Fruit fly (Drosophila melanogaster) whole organism, embryonic: ENCODE results near the gene IntS6.

Experiments used
- Atf6 ChIP-seq: fragments of 200-800 bp; sonication (Bioruptor generic); IDR thresholded peaks from 2 replicates; pipeline ENCODE4 v1.3.6; 2022; ENCODE audit warnings: missing biosample characterization, missing genetic modification characterization
- CG10959 ChIP-seq: fragments of 200-800 bp; sonication (Bioruptor generic); IDR thresholded peaks from 2 replicates; pipeline ENCODE4 v1.3.6; 2022; ENCODE audit warnings: missing biosample characterization, missing genetic modification characterization
- CG11723 ChIP-seq: fragments of 200-800 bp; sonication (Bioruptor generic); optimal IDR thresholded peaks from 2 replicates; lab custom pipeline; 2017; ENCODE audit warnings: missing biosample characterization, mild to moderate bottlenecking, missing genetic modification characterization
- CG12155 ChIP-seq: fragments of 200-800 bp; sonication (Bioruptor generic); optimal IDR thresholded peaks from 3 replicates; lab custom pipeline; 2016; ENCODE audit warnings: missing biosample characterization, missing genetic modification characterization
- CG1233 ChIP-seq: fragments of 200-800 bp; sonication (Bioruptor generic); optimal IDR thresholded peaks from 4 replicates; lab custom pipeline; 2018; ENCODE audit warnings: missing biosample characterization, mild to moderate bottlenecking, missing genetic modification characterization
- CG12391 ChIP-seq: fragments of 200-800 bp; sonication (Bioruptor generic); optimal IDR thresholded peaks from 3 replicates; lab custom pipeline; 2018; ENCODE audit warnings: missing biosample characterization, mild to moderate bottlenecking, missing genetic modification characterization, moderate library complexity
- CG14860 ChIP-seq: fragments of 200-800 bp; sonication (Bioruptor generic); IDR thresholded peaks from 3 replicates; pipeline ENCODE4 v1.3.6; 2022; ENCODE audit warnings: missing biosample characterization, missing genetic modification characterization; ENCODE audit not compliant: partially characterized antibody
- CG16779 ChIP-seq: fragments of 200-800 bp; sonication (Bioruptor generic); IDR thresholded peaks from 2 replicates; pipeline ENCODE4 v1.3.6; 2022; ENCODE audit warnings: missing biosample characterization, missing genetic modification characterization
- CG16815 ChIP-seq: fragments of 200-800 bp; sonication (Bioruptor generic); optimal IDR thresholded peaks from 3 replicates; lab custom pipeline; 2017; ENCODE audit warnings: missing biosample characterization, mild to moderate bottlenecking, missing genetic modification characterization
- CG17328 ChIP-seq: fragments of 200-800 bp; sonication (Bioruptor generic); IDR thresholded peaks from 2 replicates; pipeline ENCODE4 v1.3.6; 2022; ENCODE audit warnings: missing biosample characterization, missing genetic modification characterization
- CG18599 ChIP-seq: fragments of 200-800 bp; sonication (Bioruptor generic); optimal IDR thresholded peaks from 3 replicates; lab custom pipeline; 2017; ENCODE audit warnings: missing biosample characterization, missing genetic modification characterization, mild to moderate bottlenecking, moderate library complexity, missing genetic modification reagents
- CG2116 ChIP-seq: fragments of 200-800 bp; sonication (Bioruptor generic); optimal IDR thresholded peaks from 3 replicates; lab custom pipeline; 2018; ENCODE audit warnings: missing biosample characterization, mild to moderate bottlenecking, missing genetic modification characterization
- CG2875 ChIP-seq: fragments of 200-800 bp; sonication (Bioruptor generic); optimal IDR thresholded peaks from 2 replicates; lab custom pipeline; 2017; ENCODE audit warnings: missing biosample characterization, mild to moderate bottlenecking, missing genetic modification characterization, missing genetic modification reagents
- CG30020 ChIP-seq: fragments of 200-800 bp; optimal IDR thresholded peaks from 2 replicates; lab custom pipeline; 2019; ENCODE audit warnings: missing biosample characterization, mild to moderate bottlenecking, missing genetic modification characterization, moderate library complexity
- CG31388 ChIP-seq: fragments of 200-800 bp; sonication (Bioruptor generic); optimal IDR thresholded peaks from 2 replicates; lab custom pipeline; 2016; ENCODE audit warnings: missing biosample characterization, missing genetic modification characterization
- CG32532 ChIP-seq: fragments of 200-800 bp; sonication (Bioruptor generic); IDR thresholded peaks from 2 replicates; pipeline ENCODE4 v1.3.6; 2022; ENCODE audit warnings: missing biosample characterization, missing genetic modification characterization
- CG33213 ChIP-seq: fragments of 200-800 bp; sonication (Bioruptor generic); optimal IDR thresholded peaks from 3 replicates; lab custom pipeline; 2016; ENCODE audit warnings: missing biosample characterization, missing genetic modification characterization
- CG34376 ChIP-seq: fragments of 200-800 bp; sonication (Bioruptor generic); optimal IDR thresholded peaks from 2 replicates; lab custom pipeline; 2018; ENCODE audit warnings: missing biosample characterization, mild to moderate bottlenecking, missing genetic modification characterization
- CG34422 ChIP-seq: fragments of 200-800 bp; sonication (Bioruptor generic); IDR thresholded peaks from 3 replicates; pipeline ENCODE4 v1.3.6; 2022; ENCODE audit warnings: missing biosample characterization, missing genetic modification characterization
- CG4404 ChIP-seq: fragments of 200-800 bp; sonication (Bioruptor generic); IDR thresholded peaks from 2 replicates; pipeline ENCODE4 v1.3.6; 2022; ENCODE audit warnings: missing biosample characterization, missing genetic modification characterization
- CG8359 ChIP-seq: fragments of 200-800 bp; sonication (Bioruptor generic); optimal IDR thresholded peaks from 2 replicates; lab custom pipeline; 2017; ENCODE audit warnings: missing biosample characterization, mild to moderate bottlenecking, missing genetic modification characterization, borderline replicate concordance
- CG8944 ChIP-seq: fragments of 200-800 bp; sonication (Bioruptor generic); optimal IDR thresholded peaks from 3 replicates; lab custom pipeline; 2016; ENCODE audit warnings: missing biosample characterization, missing genetic modification characterization
- CG9437 ChIP-seq: fragments of 200-800 bp; sonication (Bioruptor generic); optimal IDR thresholded peaks from 2 replicates; lab custom pipeline; 2018; ENCODE audit warnings: missing biosample characterization, mild to moderate bottlenecking, missing genetic modification characterization
- CG9727 ChIP-seq: fragments of 200-800 bp; sonication (Bioruptor generic); optimal IDR thresholded peaks from 3 replicates; lab custom pipeline; 2017; ENCODE audit warnings: missing biosample characterization, mild to moderate bottlenecking, missing genetic modification characterization
- Dip3 ChIP-seq: fragments of 200-800 bp; sonication (Bioruptor generic); optimal IDR thresholded peaks from 3 replicates; lab custom pipeline; 2016; ENCODE audit warnings: missing biosample characterization, missing genetic modification characterization
- Drgx ChIP-seq: fragments of 200-800 bp; sonication (Bioruptor generic); IDR thresholded peaks from 2 replicates; pipeline ENCODE4 v1.3.6; 2022; ENCODE audit warnings: missing biosample characterization, missing genetic modification characterization
- Elba2 ChIP-seq: fragments of 200-800 bp; sonication (Bioruptor generic); optimal IDR thresholded peaks from 3 replicates; lab custom pipeline; 2016; ENCODE audit warnings: missing biosample characterization, missing genetic modification characterization
- Fer1 ChIP-seq: fragments of 200-800 bp; sonication (Bioruptor generic); optimal IDR thresholded peaks from 2 replicates; lab custom pipeline; 2017; ENCODE audit warnings: missing biosample characterization, mild to moderate bottlenecking, missing genetic modification characterization
- HLHmδ ChIP-seq: fragments of 200-800 bp; sonication (Bioruptor generic); optimal IDR thresholded peaks from 2 replicates; lab custom pipeline; 2018; ENCODE audit warnings: missing biosample characterization, mild to moderate bottlenecking, missing genetic modification characterization, moderate library complexity
- Hmr ChIP-seq: fragments of 200-800 bp; sonication (Bioruptor generic); optimal IDR thresholded peaks from 3 replicates; lab custom pipeline; 2017; ENCODE audit warnings: mild to moderate bottlenecking, missing biosample characterization, missing genetic modification reagents, missing genetic modification characterization
- Opbp ChIP-seq: fragments of 200-800 bp; sonication (Bioruptor generic); IDR thresholded peaks from 3 replicates; pipeline ENCODE4 v1.3.6; 2022; ENCODE audit warnings: missing biosample characterization, missing genetic modification characterization; ENCODE audit not compliant: partially characterized antibody
- Scr ChIP-seq: fragments of 200-800 bp; sonication (Bioruptor generic); IDR thresholded peaks from 2 replicates; pipeline ENCODE4 v1.3.6; 2022; ENCODE audit warnings: missing biosample characterization, missing genetic modification characterization; ENCODE audit not compliant: partially characterized antibody
- YL-1 ChIP-seq: fragments of 200-800 bp; sonication (Bioruptor generic); optimal IDR thresholded peaks from 3 replicates; lab custom pipeline; 2017; ENCODE audit warnings: missing biosample characterization, mild to moderate bottlenecking, missing genetic modification characterization
- ac ChIP-seq: fragments of 200-800 bp; sonication (Bioruptor generic); optimal IDR thresholded peaks from 3 replicates; lab custom pipeline; 2017; ENCODE audit warnings: missing biosample characterization, mild to moderate bottlenecking, missing genetic modification characterization
- ara ChIP-seq: fragments of 200-800 bp; sonication (Bioruptor generic); IDR thresholded peaks from 2 replicates; pipeline ENCODE4 v1.3.6; 2022; ENCODE audit warnings: missing biosample characterization, missing genetic modification characterization
- cas ChIP-seq: fragments of 200-800 bp; sonication (Bioruptor generic); IDR thresholded peaks from 2 replicates; pipeline ENCODE4 v1.3.6; 2022; ENCODE audit warnings: missing biosample characterization, missing genetic modification characterization
- dan ChIP-seq: fragments of 200-800 bp; sonication (Bioruptor generic); IDR thresholded peaks from 2 replicates; pipeline ENCODE4 v1.3.6; 2022; ENCODE audit warnings: missing biosample characterization, missing genetic modification characterization
- dimm ChIP-seq: fragments of 200-800 bp; sonication (Bioruptor generic); IDR thresholded peaks from 2 replicates; pipeline ENCODE4 v1.3.6; 2022; ENCODE audit warnings: missing biosample characterization, missing genetic modification characterization
- eyg ChIP-seq: fragments of 200-800 bp; sonication (Bioruptor generic); optimal IDR thresholded peaks from 3 replicates; lab custom pipeline; 2016; ENCODE audit warnings: missing biosample characterization, missing genetic modification characterization
- grau ChIP-seq: fragments of 200-800 bp; optimal IDR thresholded peaks from 3 replicates; lab custom pipeline; 2019; ENCODE audit warnings: missing biosample characterization, mild to moderate bottlenecking, missing genetic modification characterization, moderate library complexity
- inv ChIP-seq: fragments of 200-800 bp; sonication (Bioruptor generic); IDR thresholded peaks from 2 replicates; pipeline ENCODE4 v1.3.6; 2022; ENCODE audit warnings: missing biosample characterization, missing genetic modification characterization; ENCODE audit not compliant: partially characterized antibody
- mirr ChIP-seq: fragments of 200-800 bp; sonication (Bioruptor generic); optimal IDR thresholded peaks from 3 replicates; lab custom pipeline; 2018; ENCODE audit warnings: missing biosample characterization, mild to moderate bottlenecking, missing genetic modification characterization
- pb ChIP-seq: fragments of 200-800 bp; sonication (Bioruptor generic); optimal IDR thresholded peaks from 3 replicates; lab custom pipeline; 2016; ENCODE audit warnings: missing biosample characterization, missing genetic modification characterization
- pfk ChIP-seq: fragments of 200-800 bp; sonication (Bioruptor generic); optimal IDR thresholded peaks from 2 replicates; lab custom pipeline; 2018; ENCODE audit warnings: missing biosample characterization, mild to moderate bottlenecking, missing genetic modification characterization, moderate library complexity
- row ChIP-seq: fragments of 200-800 bp; sonication (Bioruptor generic); IDR thresholded peaks from 3 replicates; pipeline ENCODE4 v1.3.6; 2022; ENCODE audit warnings: missing biosample characterization, missing genetic modification characterization
- stwl ChIP-seq: fragments of 200-800 bp; sonication (Bioruptor generic); optimal IDR thresholded peaks from 3 replicates; lab custom pipeline; 2018; ENCODE audit warnings: missing biosample characterization, mild to moderate bottlenecking, missing genetic modification characterization, moderate library complexity
- z ChIP-seq: fragments of 200-800 bp; sonication (Bioruptor generic); IDR thresholded peaks from 3 replicates; pipeline ENCODE4 v1.3.6; 2022; ENCODE audit warnings: missing biosample characterization, missing genetic modification characterization
- zen ChIP-seq: fragments of 200-800 bp; sonication (Bioruptor generic); optimal IDR thresholded peaks from 3 replicates; lab custom pipeline; 2018; ENCODE audit warnings: missing biosample characterization, mild to moderate bottlenecking, missing genetic modification characterization, moderate library complexity
- zen2 ChIP-seq: fragments of 200-800 bp; sonication (Bioruptor generic); IDR thresholded peaks from 3 replicates; pipeline ENCODE4 v1.3.6; 2022; ENCODE audit warnings: missing biosample characterization, missing genetic modification characterization; ENCODE audit not compliant: partially characterized antibody

Gene IntS6

dm6 chrX:5735268-5735941, 11.6 kb downstream of the IntS6 start (continued):
- TF ChIP-seq CG8944 (GFP tag; lab: Kevin White, UChicago): no peak
- peak; percentile 77 for TF ChIP-seq Hmr
- TF ChIP-seq Drgx (GFP tag; lab: Robert Waterston, UW): peak; percentile 89
- TF ChIP-seq CG9727 (GFP tag; lab: Kevin White, UChicago): peak; percentile 66
- TF ChIP-seq dan (GFP tag; lab: Robert Waterston, UW): 0 out of 2 replicates have a peak, but pooled peaks have one; percentile 30
- peak; percentile 43 for TF ChIP-seq zen (tag; lab: Kevin White, UChicago)
- no peak for TF ChIP-seq Opbp (GFP tag; lab: Robert Waterston, UW)
- TF ChIP-seq CG10959 (GFP tag; lab: Robert Waterston, UW): 0 out of 2 replicates have a peak, but pooled peaks have one; percentile 20
- peak; percentile 77 for TF ChIP-seq ara (GFP tag; lab: Robert Waterston, UW)
- no peak for TF ChIP-seq zen2
- peak; percentile 82 for TF ChIP-seq CG32532 (GFP tag; lab: Robert Waterston, UW)
- TF ChIP-seq CG4404 (GFP tag; lab: Robert Waterston, UW): peak; percentile 47
- no peak for TF ChIP-seq CG33213
- peak; percentile 81 for TF ChIP-seq CG34422 (GFP tag; lab: Robert Waterston, UW)
- TF ChIP-seq CG2116 (GFP tag; lab: Kevin White, UChicago): peak; percentile 16
- peak; percentile 76 for TF ChIP-seq Dip3 (GFP tag; lab: Kevin White, UChicago)
- TF ChIP-seq CG30020 (tag; lab: Kevin White, UChicago): peak; percentile 10
- no peak for TF ChIP-seq ac (GFP tag; lab: Kevin White, UChicago)
- TF ChIP-seq Scr: no peak
- peak; percentile 72 for TF ChIP-seq dimm (GFP tag; lab: Robert Waterston, UW)
- TF ChIP-seq eyg (GFP tag; lab: Kevin White, UChicago): no peak
- 0 out of 2 replicates have a peak, but pooled peaks have one; percentile 19 for TF ChIP-seq cas (GFP tag; lab: Robert Waterston, UW)
- TF ChIP-seq CG34376 (GFP tag; lab: Kevin White, UChicago): no peak
- TF ChIP-seq CG16779: peak; percentile 69; the same call in 1 of the 2 replicates
- peak; percentile 65 for TF ChIP-seq Atf6 (GFP tag; lab: Robert Waterston, UW)
- peak; percentile 67 for TF ChIP-seq CG11723 (GFP tag; lab: Kevin White, UChicago)
- no peak for TF ChIP-seq HLHmδ (GFP tag; lab: Kevin White, UChicago)
- peak; percentile 73 for TF ChIP-seq CG18599
- peak; percentile 95 for TF ChIP-seq grau (tag; lab: Kevin White, UChicago)
- TF ChIP-seq inv (GFP tag; lab: Robert Waterston, UW): no peak
- peak; percentile 46 for TF ChIP-seq CG9437 (GFP tag; lab: Kevin White, UChicago)
- TF ChIP-seq z (GFP tag; lab: Robert Waterston, UW): no peak
- TF ChIP-seq CG31388 (GFP tag; lab: Kevin White, UChicago): no peak
- peak; percentile 51 for TF ChIP-seq CG2875 (GFP tag; lab: Kevin White, UChicago)
- TF ChIP-seq CG14860 (GFP tag; lab: Robert Waterston, UW): no peak
- TF ChIP-seq YL-1: no peak
- TF ChIP-seq stwl: no peak
- TF ChIP-seq CG12155 (GFP tag; lab: Kevin White, UChicago): peak; percentile 69
- TF ChIP-seq row (GFP tag; lab: Robert Waterston, UW): peak; percentile 82
- TF ChIP-seq CG8359: peak; percentile 21
- TF ChIP-seq mirr (GFP tag; lab: Kevin White, UChicago): no peak
- no peak for TF ChIP-seq pb (GFP tag; lab: Kevin White, UChicago)
- no peak for TF ChIP-seq Elba2 (GFP tag; lab: Kevin White, UChicago)
- peak; percentile 37 for TF ChIP-seq CG1233 (GFP tag; lab: Kevin White, UChicago)
- peak; percentile 81 for TF ChIP-seq Fer1 (GFP tag; lab: Kevin White, UChicago)
- no peak for TF ChIP-seq pfk (GFP tag; lab: Kevin White, UChicago)
- TF ChIP-seq CG17328: peak; percentile 83
- TF ChIP-seq CG12391 (tag; lab: Kevin White, UChicago): peak; percentile 80
- TF ChIP-seq CG16815 (GFP tag; lab: Kevin White, UChicago): peak; percentile 66
